Fruit fly (Drosophila melanogaster): ENCODE results near the gene CG5021.

CG5021 gene

DNA sequence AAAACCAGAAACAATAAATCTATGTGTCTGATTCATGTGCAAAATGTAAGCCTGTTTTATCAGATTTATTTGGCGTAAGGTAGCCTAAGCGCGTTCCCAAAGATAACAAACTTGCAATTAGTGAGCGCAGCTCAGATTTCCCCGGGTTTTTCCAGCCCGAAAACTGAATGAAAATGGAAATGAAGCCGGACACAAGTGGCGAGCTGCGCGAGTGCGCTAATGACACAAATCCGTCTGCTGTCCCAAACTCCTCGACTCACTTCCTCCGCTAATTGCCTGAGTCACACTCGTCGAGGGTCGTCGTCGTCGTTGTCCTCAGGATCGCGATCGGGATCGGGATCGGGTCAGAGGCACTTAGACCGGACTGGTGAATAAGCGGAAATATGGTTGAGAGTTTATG, 35.9 kb downstream of the CG5021 start:
- TF ChIP-seq pan (optimal IDR thresholded peaks at IDR 0.05): no peak
- no peak for TF ChIP-seq EcR (GFP tag; optimal IDR thresholded peaks at IDR 0.05)
- no peak for TF ChIP-seq psq (optimal IDR thresholded peaks at IDR 0.05)
- no peak for TF ChIP-seq usp (GFP tag; optimal IDR thresholded peaks at IDR 0.05)
- TF ChIP-seq CG8478 (optimal IDR thresholded peaks at IDR 0.05): no peak
- no peak for TF ChIP-seq Dll (optimal IDR thresholded peaks at IDR 0.05)

DNA sequence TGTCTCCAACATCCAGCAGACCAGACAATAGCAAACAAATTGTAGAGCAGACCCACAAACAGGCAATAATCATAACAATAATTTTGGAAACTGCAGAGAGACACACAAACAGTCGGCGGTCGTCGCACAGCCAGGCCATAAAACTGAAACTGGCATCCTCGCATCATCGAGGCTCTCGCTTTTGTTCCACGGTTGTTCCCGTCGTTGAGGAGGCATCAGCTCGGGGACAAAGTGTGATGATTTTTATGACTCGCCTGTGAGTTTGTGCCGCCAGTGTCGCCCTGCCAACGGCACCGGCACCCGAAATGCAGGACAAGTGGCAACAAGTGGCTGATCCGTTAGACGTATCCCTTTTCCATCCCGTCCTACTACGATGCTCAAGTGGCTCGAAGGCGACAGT, 36.7 kb downstream of the CG5021 start:
- TF ChIP-seq psq (optimal IDR thresholded peaks at IDR 0.05) (no peak), Dll (optimal IDR thresholded peaks at IDR 0.05) (no peak), EcR (GFP tag; optimal IDR thresholded peaks at IDR 0.05) (no peak), CG8478 (optimal IDR thresholded peaks at IDR 0.05) (no peak), pan (optimal IDR thresholded peaks at IDR 0.05) (no peak), usp (GFP tag; optimal IDR thresholded peaks at IDR 0.05) (no peak)

dm6 chr3L:9004788-9005246, 38.2 kb downstream of the CG5021 start, which contains the start of gene Doc3:
Gene Doc3, plus strand, starts transcription at chr3L:9005196.
- peak; percentile 61 for TF ChIP-seq Dll (optimal IDR thresholded peaks at IDR 0.05)
- TF ChIP-seq usp (GFP tag; optimal IDR thresholded peaks at IDR 0.05): no peak

- TF ChIP-seq pan (optimal IDR thresholded peaks at IDR 0.05) (no peak), psq (optimal IDR thresholded peaks at IDR 0.05) (no peak), EcR (GFP tag; optimal IDR thresholded peaks at IDR 0.05) (no peak), CG8478 (optimal IDR thresholded peaks at IDR 0.05) (no peak), Dll (optimal IDR thresholded peaks at IDR 0.05) (no peak), usp (GFP tag; optimal IDR thresholded peaks at IDR 0.05) (no peak)
Measured at dm6 chr3L:9009738-9010137, 43.1 kb downstream of the CG5021 start, which contains the start of gene CG5194. Gene CG5194, minus strand, starts transcription at chr3L:9009838.

dm6 chr3L:9011485-9012389, 45.1 kb downstream of the CG5021 start:
- TF ChIP-seq CG8478 (optimal IDR thresholded peaks at IDR 0.05): no peak
- no peak for TF ChIP-seq EcR (GFP tag; optimal IDR thresholded peaks at IDR 0.05)
- TF ChIP-seq pan (optimal IDR thresholded peaks at IDR 0.05): no peak

DNA sequence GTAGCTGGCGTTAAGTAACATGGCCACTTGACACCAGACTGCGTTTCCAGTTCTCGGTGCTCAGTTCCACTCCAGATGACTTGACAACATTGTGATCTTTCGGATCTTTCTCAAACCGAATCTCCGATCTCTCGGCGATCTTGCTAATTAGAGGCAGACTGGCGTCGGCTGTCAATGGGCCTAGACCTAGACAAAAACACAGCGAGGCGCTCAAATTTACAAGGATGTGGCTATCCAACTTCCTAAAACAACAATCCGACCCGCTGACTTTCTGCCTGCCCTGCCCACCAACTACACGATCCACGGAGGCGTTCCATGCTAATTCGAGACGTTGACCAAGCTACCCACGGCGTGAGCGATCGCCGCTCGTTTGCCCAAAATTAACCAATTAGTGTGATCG, 47.1 kb downstream of the CG5021 start:
- TF ChIP-seq Dll (optimal IDR thresholded peaks at IDR 0.05) (no peak), CG8478 (optimal IDR thresholded peaks at IDR 0.05) (no peak), pan (optimal IDR thresholded peaks at IDR 0.05) (no peak), EcR (GFP tag; optimal IDR thresholded peaks at IDR 0.05) (no peak), usp (GFP tag; optimal IDR thresholded peaks at IDR 0.05) (no peak), psq (optimal IDR thresholded peaks at IDR 0.05) (no peak)

dm6 chr3L:9017414-9017813, 50.8 kb downstream of the CG5021 start:
- TF ChIP-seq psq (optimal IDR thresholded peaks at IDR 0.05): no peak
- TF ChIP-seq EcR (GFP tag; optimal IDR thresholded peaks at IDR 0.05): no peak
- no peak for TF ChIP-seq usp (GFP tag; optimal IDR thresholded peaks at IDR 0.05)
